Fruit fly (Drosophila melanogaster): Measurements from ENCODE around the gene Pdp1.

The Pdp1 gene

dm6 chr3L:7909695-7910463 is 42.7 kb upstream of the Pdp1 start:
- TF ChIP-seq bab1 (GFP tag; optimal IDR thresholded peaks at IDR 0.05) (no peak), toe (GFP tag; optimal IDR thresholded peaks at IDR 0.05) (no peak), Clk (GFP tag; optimal IDR thresholded peaks at IDR 0.05) (no peak), cic (GFP tag; optimal IDR thresholded peaks at IDR 0.05) (no peak)

dm6 chr3L:7904560-7904959 is 37.4 kb upstream of the Pdp1 start:
- TF ChIP-seq cnc (optimal IDR thresholded peaks at IDR 0.05) (no peak), CG5204 (GFP tag; optimal IDR thresholded peaks at IDR 0.05) (no peak), cic (GFP tag; optimal IDR thresholded peaks at IDR 0.05) (no peak), Mnt (GFP tag; optimal IDR thresholded peaks at IDR 0.05) (no peak), CG7101 (tag; optimal IDR thresholded peaks at IDR 0.05) (no peak), kay (GFP tag; ENCODE audit: borderline replicate concordance) (peak; percentile 78), Hr96 (GFP tag; optimal IDR thresholded peaks at IDR 0.05) (no peak), pad (GFP tag; optimal IDR thresholded peaks at IDR 0.05) (no peak)

dm6 chr3L:7903489-7904150 is 36.5 kb upstream of the Pdp1 start:
- TF ChIP-seq CG7101 (tag; optimal IDR thresholded peaks at IDR 0.05) (peak; percentile 52), CG11617 (GFP tag; optimal IDR thresholded peaks at IDR 0.05) (peak; percentile 30), kay (GFP tag; ENCODE audit: borderline replicate concordance) (no peak), bab1 (GFP tag; optimal IDR thresholded peaks at IDR 0.05) (peak; percentile 82), pad (GFP tag; optimal IDR thresholded peaks at IDR 0.05) (peak; percentile 8), Hr96 (GFP tag; optimal IDR thresholded peaks at IDR 0.05) (no peak), tj (GFP tag; optimal IDR thresholded peaks at IDR 0.05) (no peak), CG14711 (tag; optimal IDR thresholded peaks at IDR 0.05) (peak; percentile 66), CG1620 (GFP tag; optimal IDR thresholded peaks at IDR 0.05) (peak; percentile 34), CG5204 (GFP tag; optimal IDR thresholded peaks at IDR 0.05) (no peak), cic (GFP tag; optimal IDR thresholded peaks at IDR 0.05) (no peak), Crg-1 (GFP tag; optimal IDR thresholded peaks at IDR 0.05) (no peak), CG33017 (tag; optimal IDR thresholded peaks at IDR 0.05) (peak; percentile 26), CG12768 (GFP tag; optimal IDR thresholded peaks at IDR 0.05) (no peak), cnc (optimal IDR thresholded peaks at IDR 0.05) (no peak)

DNA sequence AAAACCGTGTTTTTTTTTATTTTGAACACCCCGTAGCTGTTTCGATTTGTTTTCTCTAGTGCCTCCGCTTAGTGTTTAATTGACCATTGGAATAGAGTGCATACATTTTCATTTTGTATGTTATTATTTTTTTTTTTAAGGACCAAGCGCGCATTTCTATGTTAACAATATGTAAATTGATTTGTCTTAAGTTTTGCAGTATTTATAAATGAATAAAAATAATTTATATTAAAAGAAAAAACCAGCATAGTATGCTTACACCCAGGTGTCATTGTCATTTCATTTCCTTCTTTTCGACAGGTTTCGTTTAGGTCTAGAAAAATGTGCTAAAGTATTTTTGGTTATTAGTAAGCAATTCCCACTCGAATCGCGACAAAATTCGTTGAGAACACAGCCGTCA is 27.4 kb upstream of the Pdp1 start, which contains the start of gene eIF4E5:
eIF4E5 (plus strand) TSS at position 301 of the 400 bp plus-strand sequence.
- TF ChIP-seq CG14711 (tag; optimal IDR thresholded peaks at IDR 0.05) = no peak
- TF ChIP-seq CG5204 (GFP tag; optimal IDR thresholded peaks at IDR 0.05) = no peak
- TF ChIP-seq Clk (GFP tag; optimal IDR thresholded peaks at IDR 0.05) = no peak
- no peak for TF ChIP-seq tj (GFP tag; optimal IDR thresholded peaks at IDR 0.05)
- no peak for TF ChIP-seq cnc (optimal IDR thresholded peaks at IDR 0.05)
- TF ChIP-seq pad (GFP tag; optimal IDR thresholded peaks at IDR 0.05) = no peak
- TF ChIP-seq Crg-1 (GFP tag; optimal IDR thresholded peaks at IDR 0.05) = no peak
- no peak for TF ChIP-seq ovo (GFP tag; optimal IDR thresholded peaks at IDR 0.05)
- no peak for TF ChIP-seq CG12768 (GFP tag; optimal IDR thresholded peaks at IDR 0.05)
- TF ChIP-seq CG7045 (GFP tag; optimal IDR thresholded peaks at IDR 0.05) = no peak
- TF ChIP-seq Hr96 (GFP tag; optimal IDR thresholded peaks at IDR 0.05) = no peak
- no peak for TF ChIP-seq Mnt (GFP tag; optimal IDR thresholded peaks at IDR 0.05)

- TF ChIP-seq CG14711 (tag; optimal IDR thresholded peaks at IDR 0.05) = no peak
- no peak for TF ChIP-seq pad (GFP tag; optimal IDR thresholded peaks at IDR 0.05)
- TF ChIP-seq Crg-1 (GFP tag; optimal IDR thresholded peaks at IDR 0.05) = no peak
- no peak for TF ChIP-seq cnc (optimal IDR thresholded peaks at IDR 0.05)
- TF ChIP-seq Hr96 (GFP tag; optimal IDR thresholded peaks at IDR 0.05) = no peak
- no peak for TF ChIP-seq CG11617 (GFP tag; optimal IDR thresholded peaks at IDR 0.05)
- TF ChIP-seq CG7045 (GFP tag; optimal IDR thresholded peaks at IDR 0.05) = no peak
- no peak for TF ChIP-seq cic (GFP tag; optimal IDR thresholded peaks at IDR 0.05)
- no peak for TF ChIP-seq CG12768 (GFP tag; optimal IDR thresholded peaks at IDR 0.05)
- TF ChIP-seq CG7101 (tag; optimal IDR thresholded peaks at IDR 0.05) = no peak
- TF ChIP-seq bab1 (GFP tag; optimal IDR thresholded peaks at IDR 0.05) = no peak
- TF ChIP-seq CG5204 (GFP tag; optimal IDR thresholded peaks at IDR 0.05) = no peak
- TF ChIP-seq ovo (GFP tag; optimal IDR thresholded peaks at IDR 0.05) = no peak
Observed at dm6 chr3L:7893840-7894239, 26.7 kb upstream of the Pdp1 start.

DNA sequence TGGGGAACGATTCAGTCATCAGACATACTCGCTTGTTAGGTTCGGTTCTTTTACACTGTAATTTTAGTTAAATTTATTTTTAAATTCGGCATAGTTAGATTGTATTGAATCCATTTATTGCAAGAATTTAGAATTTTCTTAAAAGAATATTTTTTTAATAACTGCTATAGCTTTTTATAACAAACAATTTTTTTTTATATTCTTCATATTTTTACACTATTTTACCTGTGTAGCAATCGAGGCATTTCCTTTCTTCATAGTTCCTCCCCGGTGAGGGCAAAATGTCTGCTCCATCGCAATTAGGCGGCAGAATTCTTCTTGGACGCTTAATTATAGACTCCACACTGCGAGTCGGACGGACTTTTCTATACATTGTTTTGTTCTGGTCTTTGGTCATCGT is 23.4 kb upstream of the Pdp1 start:
- TF ChIP-seq kay (GFP tag; ENCODE audit: borderline replicate concordance) = no peak
- TF ChIP-seq pad (GFP tag; optimal IDR thresholded peaks at IDR 0.05) = no peak
- no peak for TF ChIP-seq tj (GFP tag; optimal IDR thresholded peaks at IDR 0.05)
- no peak for TF ChIP-seq CG1620 (GFP tag; optimal IDR thresholded peaks at IDR 0.05)
- no peak for TF ChIP-seq CG5204 (GFP tag; optimal IDR thresholded peaks at IDR 0.05)
- TF ChIP-seq CG14711 (tag; optimal IDR thresholded peaks at IDR 0.05) = no peak
- no peak for TF ChIP-seq CG7101 (tag; optimal IDR thresholded peaks at IDR 0.05)
- no peak for TF ChIP-seq cic (GFP tag; optimal IDR thresholded peaks at IDR 0.05)
- no peak for TF ChIP-seq ovo (GFP tag; optimal IDR thresholded peaks at IDR 0.05)
- no peak for TF ChIP-seq toe (GFP tag; optimal IDR thresholded peaks at IDR 0.05)
- TF ChIP-seq Mnt (GFP tag; optimal IDR thresholded peaks at IDR 0.05) = no peak
- no peak for TF ChIP-seq CG12768 (GFP tag; optimal IDR thresholded peaks at IDR 0.05)

Measured in whole organism, adult.